Fruit fly (Drosophila melanogaster) whole organism, prepupa: Measurements from ENCODE around the gene Kmn2.
A peak's percentile ranks its signal among the peaks of the same experiment; 100 is the strongest.

Experiments used
- Blimp-1 ChIP-seq: fragments of 200-800 bp; sonication (Bioruptor generic); optimal IDR thresholded peaks from 3 replicates; lab custom pipeline; 2017; ENCODE audit warnings: missing biosample characterization, missing genetic modification characterization, mild to moderate bottlenecking, moderate library complexity, missing genetic modification reagents
- CG10631 ChIP-seq: fragments of 200-800 bp; sonication (Bioruptor generic); optimal IDR thresholded peaks from 2 replicates; lab custom pipeline; 2016; ENCODE audit warnings: missing biosample characterization, missing genetic modification characterization
- CG10669 ChIP-seq: fragments of 200-800 bp; sonication (Bioruptor generic); optimal IDR thresholded peaks from 3 replicates; lab custom pipeline; 2018; ENCODE audit warnings: missing biosample characterization, mild to moderate bottlenecking, missing genetic modification characterization, moderate library complexity
- CG11294 ChIP-seq: fragments of 200-800 bp; sonication (Bioruptor generic); IDR thresholded peaks from 2 replicates; pipeline ENCODE4 v1.3.6; 2022; ENCODE audit warnings: missing biosample characterization, missing genetic modification characterization
- CG11762 ChIP-seq: fragments of 200-800 bp; sonication (Bioruptor generic); optimal IDR thresholded peaks from 3 replicates; lab custom pipeline; 2016; ENCODE audit warnings: missing biosample characterization, missing genetic modification characterization; ENCODE audit not compliant: insufficient read depth
- CG11902 ChIP-seq: fragments of 200-800 bp; sonication (Bioruptor generic); optimal IDR thresholded peaks from 3 replicates; lab custom pipeline; 2016; ENCODE audit warnings: missing biosample characterization, missing genetic modification characterization
- CG15336 ChIP-seq: fragments of 200-800 bp; sonication (Bioruptor generic); IDR thresholded peaks from 2 replicates; pipeline ENCODE4 v1.3.6; 2022; ENCODE audit warnings: missing biosample characterization, missing genetic modification characterization
- CG16779 ChIP-seq: fragments of 200-800 bp; sonication (Bioruptor generic); optimal IDR thresholded peaks from 3 replicates; lab custom pipeline; 2017; ENCODE audit warnings: missing biosample characterization, mild to moderate bottlenecking, missing genetic modification characterization
- CG31627 ChIP-seq: fragments of 200-800 bp; sonication (Bioruptor generic); optimal IDR thresholded peaks from 3 replicates; lab custom pipeline; 2016; ENCODE audit warnings: missing biosample characterization, missing genetic modification characterization
- CG32006 ChIP-seq: fragments of 200-800 bp; sonication (Bioruptor generic); optimal IDR thresholded peaks from 3 replicates; lab custom pipeline; 2017; ENCODE audit warnings: missing biosample characterization, mild to moderate bottlenecking, missing genetic modification characterization
- CG34406 ChIP-seq: fragments of 200-800 bp; sonication (Bioruptor generic); optimal IDR thresholded peaks from 3 replicates; lab custom pipeline; 2016; ENCODE audit warnings: missing biosample characterization, missing genetic modification characterization
- CG3919 ChIP-seq: fragments of 200-800 bp; sonication (Bioruptor generic); optimal IDR thresholded peaks from 3 replicates; lab custom pipeline; 2016; ENCODE audit warnings: missing biosample characterization, missing genetic modification characterization
- CG4318 ChIP-seq: fragments of 200-800 bp; sonication (Bioruptor generic); optimal IDR thresholded peaks from 3 replicates; lab custom pipeline; 2017; ENCODE audit warnings: missing biosample characterization, mild to moderate bottlenecking, missing genetic modification characterization
- CG6163 ChIP-seq: fragments of 200-800 bp; sonication (Bioruptor generic); IDR thresholded peaks from 3 replicates; pipeline ENCODE4 v1.3.6; 2022; ENCODE audit warnings: missing biosample characterization, missing genetic modification characterization
- CG6276 ChIP-seq: fragments of 200-800 bp; sonication (Bioruptor generic); optimal IDR thresholded peaks from 2 replicates; lab custom pipeline; 2017; ENCODE audit warnings: missing biosample characterization, mild to moderate bottlenecking, missing genetic modification characterization
- CG6792 ChIP-seq: fragments of 200-800 bp; sonication (Bioruptor generic); optimal IDR thresholded peaks from 3 replicates; lab custom pipeline; 2016; ENCODE audit warnings: missing biosample characterization, missing genetic modification characterization
- CG6808 ChIP-seq: fragments of 200-800 bp; sonication (Bioruptor generic); optimal IDR thresholded peaks from 3 replicates; lab custom pipeline; 2017; ENCODE audit warnings: missing biosample characterization, missing genetic modification characterization, mild to moderate bottlenecking, moderate library complexity, missing genetic modification reagents
- CG6854 ChIP-seq: fragments of 200-800 bp; sonication (Bioruptor generic); optimal IDR thresholded peaks from 2 replicates; lab custom pipeline; 2017; ENCODE audit warnings: missing biosample characterization, mild to moderate bottlenecking, missing genetic modification characterization
- CG7368 ChIP-seq: fragments of 200-800 bp; sonication (Bioruptor generic); optimal IDR thresholded peaks from 3 replicates; lab custom pipeline; 2016; ENCODE audit warnings: missing biosample characterization, missing genetic modification characterization
- CG9139 ChIP-seq: fragments of 200-800 bp; sonication (Bioruptor generic); optimal IDR thresholded peaks from 3 replicates; lab custom pipeline; 2017; ENCODE audit warnings: missing biosample characterization, mild to moderate bottlenecking, missing genetic modification characterization
- Eip75B ChIP-seq: fragments of 200-800 bp; sonication (Bioruptor generic); optimal IDR thresholded peaks from 3 replicates; lab custom pipeline; 2016; ENCODE audit warnings: missing biosample characterization, missing genetic modification characterization
- Eip93F ChIP-seq: fragments of 200-800 bp; sonication (Bioruptor generic); optimal IDR thresholded peaks from 2 replicates; lab custom pipeline; 2016; ENCODE audit warnings: missing biosample characterization, mild to moderate bottlenecking, missing genetic modification characterization
- Ets21C ChIP-seq: fragments of 200-800 bp; sonication (Bioruptor generic); optimal IDR thresholded peaks from 3 replicates; lab custom pipeline; 2016; ENCODE audit warnings: missing biosample characterization, missing genetic modification characterization
- Gug ChIP-seq: fragments of 200-800 bp; sonication (Bioruptor generic); IDR thresholded peaks from 2 replicates; pipeline ENCODE4 v1.3.6; 2022; ENCODE audit warnings: missing biosample characterization, missing genetic modification characterization
- Hr38 ChIP-seq: sonication (Bioruptor generic); optimal IDR thresholded peaks from 2 replicates; lab custom pipeline; 2016; ENCODE audit warnings: missing biosample characterization, missing genetic modification characterization
- Hr39 ChIP-seq: fragments of 200-800 bp; sonication (Bioruptor generic); optimal IDR thresholded peaks from 2 replicates; lab custom pipeline; 2016; ENCODE audit warnings: missing biosample characterization, missing genetic modification characterization
- Hr4 ChIP-seq: fragments of 200-800 bp; sonication (Bioruptor generic); optimal IDR thresholded peaks from 3 replicates; lab custom pipeline; 2016; ENCODE audit warnings: missing biosample characterization, missing genetic modification characterization
- Lpt ChIP-seq: fragments of 200-800 bp; sonication (Bioruptor generic); optimal IDR thresholded peaks from 3 replicates; lab custom pipeline; 2016; ENCODE audit warnings: missing biosample characterization, missing genetic modification characterization
- Met ChIP-seq: fragments of 200-800 bp; sonication (Bioruptor generic); optimal IDR thresholded peaks from 3 replicates; lab custom pipeline; 2016; ENCODE audit warnings: missing biosample characterization, missing genetic modification characterization
- OdsH ChIP-seq: fragments of 200-800 bp; sonication (Bioruptor generic); optimal IDR thresholded peaks from 3 replicates; lab custom pipeline; 2016; ENCODE audit warnings: missing biosample characterization, missing genetic modification characterization
- Sox14 ChIP-seq: fragments of 200-800 bp; sonication (Bioruptor generic); optimal IDR thresholded peaks from 3 replicates; lab custom pipeline; 2016; ENCODE audit warnings: missing biosample characterization, missing genetic modification characterization
- Sox15 ChIP-seq: fragments of 200-800 bp; sonication (Bioruptor generic); optimal IDR thresholded peaks from 3 replicates; lab custom pipeline; 2016; ENCODE audit warnings: missing biosample characterization, missing genetic modification characterization
- achi ChIP-seq: fragments of 200-800 bp; sonication (Bioruptor generic); optimal IDR thresholded peaks from 3 replicates; lab custom pipeline; 2016; ENCODE audit warnings: missing biosample characterization, missing genetic modification characterization
- acj6 ChIP-seq: fragments of 200-800 bp; sonication (Bioruptor generic); optimal IDR thresholded peaks from 3 replicates; lab custom pipeline; 2016; ENCODE audit warnings: missing biosample characterization, missing genetic modification characterization
- dac ChIP-seq: fragments of 200-800 bp; sonication (Bioruptor generic); optimal IDR thresholded peaks from 2 replicates; lab custom pipeline; 2017; ENCODE audit warnings: missing biosample characterization, mild to moderate bottlenecking, missing genetic modification characterization
- dsx ChIP-seq: fragments of 200-800 bp; optimal IDR thresholded peaks from 3 replicates; lab custom pipeline; 2019; ENCODE audit warnings: missing biosample characterization, mild to moderate bottlenecking, missing genetic modification characterization, moderate library complexity; ENCODE audit not compliant: poor library complexity, severe bottlenecking
- fd59A ChIP-seq: fragments of 200-800 bp; sonication (Bioruptor generic); optimal IDR thresholded peaks from 2 replicates; lab custom pipeline; 2017; ENCODE audit warnings: missing biosample characterization, mild to moderate bottlenecking, missing genetic modification characterization, missing genetic modification reagents
- lz ChIP-seq: fragments of 200-800 bp; sonication (Bioruptor generic); optimal IDR thresholded peaks from 3 replicates; lab custom pipeline; 2016; ENCODE audit warnings: missing biosample characterization, missing genetic modification characterization
- net ChIP-seq: fragments of 200-800 bp; sonication (Bioruptor generic); optimal IDR thresholded peaks from 3 replicates; lab custom pipeline; 2016; ENCODE audit warnings: missing biosample characterization, missing genetic modification characterization
- pdm3 ChIP-seq: fragments of 200-800 bp; sonication (Bioruptor generic); optimal IDR thresholded peaks from 3 replicates; lab custom pipeline; 2016; ENCODE audit warnings: missing biosample characterization, missing genetic modification characterization
- spab ChIP-seq: fragments of 200-800 bp; sonication (Bioruptor generic); optimal IDR thresholded peaks from 2 replicates; lab custom pipeline; 2017; ENCODE audit warnings: missing biosample characterization, mild to moderate bottlenecking, missing genetic modification characterization, missing genetic modification reagents
- ss ChIP-seq, 2 experiments: fragments of 200-800 bp; sonication (Bioruptor generic); optimal IDR thresholded peaks; 2 replicates in 1 of 2; 3 replicates in 1 of 2; lab custom pipeline; 2017 to 2018; ENCODE audit warnings: mild to moderate bottlenecking in 2 of 2, missing biosample characterization in 2 of 2, missing genetic modification characterization in 2 of 2, moderate library complexity in 1 of 2
- svp ChIP-seq: fragments of 200-800 bp; sonication (Bioruptor generic); peaks from one replicate; lab custom pipeline; 2016; ENCODE audit warnings: missing biosample characterization, missing genetic modification characterization
- topi ChIP-seq: fragments of 200-800 bp; sonication (Bioruptor generic); optimal IDR thresholded peaks from 3 replicates; lab custom pipeline; 2016; ENCODE audit warnings: missing biosample characterization, missing genetic modification characterization
- vri ChIP-seq: fragments of 200-800 bp; sonication (Bioruptor generic); optimal IDR thresholded peaks from 3 replicates; lab custom pipeline; 2016; ENCODE audit warnings: missing biosample characterization, mild to moderate bottlenecking, missing genetic modification characterization

The Kmn2 gene

DNA sequence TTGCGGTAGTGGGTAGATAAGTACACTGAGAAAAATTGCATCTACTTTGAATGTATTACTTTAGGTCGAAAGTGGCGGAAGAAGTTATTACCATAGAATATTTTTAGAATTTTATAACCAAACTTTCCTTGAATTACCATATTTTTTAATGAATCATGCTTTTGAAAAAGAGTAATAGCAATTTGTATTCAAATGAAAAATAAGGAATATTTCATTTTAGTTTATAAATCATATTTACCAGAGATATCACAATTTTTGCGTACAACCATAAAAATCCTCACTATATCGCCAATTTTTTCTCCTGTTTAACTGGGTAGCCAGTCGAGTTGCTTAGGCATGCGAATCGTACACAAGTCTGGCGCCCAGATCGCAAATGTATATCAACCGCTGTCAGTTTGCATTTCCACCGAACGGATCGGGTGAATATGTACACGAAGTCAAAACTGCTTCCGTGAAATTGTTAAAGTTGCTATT is 31.4 kb downstream of the Kmn2 start (continued):
- peak; percentile 79 for TF ChIP-seq CG10631 (GFP tag; lab: Kevin White, UChicago)
- TF ChIP-seq CG11902 (GFP tag; lab: Kevin White, UChicago): peak; percentile 30
- peak; percentile 72 for TF ChIP-seq fd59A (GFP tag; lab: Kevin White, UChicago)
- peak; percentile 60 for TF ChIP-seq CG7368
- peak; percentile 82 for TF ChIP-seq OdsH
- TF ChIP-seq CG6854 (GFP tag; lab: Kevin White, UChicago): no peak
- TF ChIP-seq net (GFP tag; lab: Kevin White, UChicago): peak; percentile 73
- peak; percentile 66 for TF ChIP-seq CG9139 (GFP tag; lab: Kevin White, UChicago)
- TF ChIP-seq CG32006 (GFP tag; lab: Kevin White, UChicago): peak; percentile 90
- peak; percentile 58 for TF ChIP-seq dac
- peak; percentile 55 for TF ChIP-seq Met (GFP tag; lab: Kevin White, UChicago)
- peak; percentile 84 for TF ChIP-seq CG6163
- TF ChIP-seq CG15336 (GFP tag; lab: Robert Waterston, UW): peak; percentile 90
- TF ChIP-seq CG31627 (GFP tag; lab: Kevin White, UChicago): peak; percentile 65
- peak; percentile 77 for TF ChIP-seq CG10669 (GFP tag; lab: Kevin White, UChicago)
- TF ChIP-seq CG6808 (GFP tag; lab: Kevin White, UChicago): peak; percentile 83
- TF ChIP-seq topi (GFP tag; lab: Kevin White, UChicago): peak; percentile 78
- TF ChIP-seq CG34406 (GFP tag; lab: Kevin White, UChicago): peak; percentile 58
- TF ChIP-seq Sox14 (GFP tag; lab: Kevin White, UChicago): peak; percentile 74
- TF ChIP-seq Blimp-1: no peak
- TF ChIP-seq dsx: peak; percentile 73

DNA sequence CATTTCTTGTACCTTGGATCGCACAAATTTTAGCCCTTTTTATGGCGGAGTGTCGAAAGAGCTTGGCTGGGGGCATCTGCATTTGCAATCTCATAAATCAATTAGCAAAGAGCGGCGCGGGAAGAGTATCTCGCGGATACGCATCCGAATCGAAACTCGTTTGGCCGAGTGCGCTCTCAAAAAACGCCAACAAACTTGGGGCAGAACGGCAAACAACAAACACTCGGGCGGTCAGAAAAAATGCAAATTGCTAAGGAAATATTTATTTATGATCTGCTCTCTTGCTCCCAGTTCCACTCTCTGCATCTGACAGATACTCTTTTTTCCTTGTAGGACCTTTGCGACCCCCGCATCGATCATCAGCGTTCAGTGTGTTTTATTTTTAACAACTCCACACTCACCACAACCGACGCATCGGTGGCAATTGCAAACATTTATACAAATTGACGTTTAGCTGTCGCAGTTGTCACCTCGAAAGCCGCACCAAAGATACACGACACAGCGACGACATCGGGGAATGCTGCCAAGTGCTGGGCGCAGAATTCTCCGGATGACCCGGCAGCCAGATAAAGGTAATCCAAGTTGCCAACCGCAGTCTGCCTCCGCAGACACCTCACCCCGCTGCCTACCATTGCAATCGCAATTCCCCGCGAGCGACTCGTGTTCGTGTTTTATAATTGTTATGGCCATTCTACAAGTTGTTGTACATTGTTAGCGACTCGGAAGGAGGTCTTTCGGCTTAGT is 32.0 kb downstream of the Kmn2 start:
- TF ChIP-seq fd59A (GFP tag; lab: Kevin White, UChicago) (no peak), Lpt (GFP tag; lab: Kevin White, UChicago) (no peak), Gug (GFP tag; lab: Robert Waterston, UW) (no peak), CG32006 (GFP tag; lab: Kevin White, UChicago) (no peak), dsx (peak; percentile 98), CG11294 (GFP tag; lab: Robert Waterston, UW) (no peak), CG11902 (GFP tag; lab: Kevin White, UChicago) (no peak), Ets21C (GFP tag; lab: Kevin White, UChicago) (no peak), vri (no peak), CG3919 (GFP tag; lab: Kevin White, UChicago) (no peak), CG6792 (GFP tag; lab: Kevin White, UChicago) (no peak), achi (GFP tag; lab: Kevin White, UChicago) (no peak), svp (GFP tag; lab: Kevin White, UChicago) (peak; percentile 95), CG11762 (no peak), Hr4 (GFP tag; lab: Kevin White, UChicago) (no peak), Blimp-1 (no peak), CG16779 (tag; lab: Kevin White, UChicago) (no peak), CG6854 (GFP tag; lab: Kevin White, UChicago) (peak; percentile 20), Met (GFP tag; lab: Kevin White, UChicago) (no peak), topi (GFP tag; lab: Kevin White, UChicago) (no peak)

DNA sequence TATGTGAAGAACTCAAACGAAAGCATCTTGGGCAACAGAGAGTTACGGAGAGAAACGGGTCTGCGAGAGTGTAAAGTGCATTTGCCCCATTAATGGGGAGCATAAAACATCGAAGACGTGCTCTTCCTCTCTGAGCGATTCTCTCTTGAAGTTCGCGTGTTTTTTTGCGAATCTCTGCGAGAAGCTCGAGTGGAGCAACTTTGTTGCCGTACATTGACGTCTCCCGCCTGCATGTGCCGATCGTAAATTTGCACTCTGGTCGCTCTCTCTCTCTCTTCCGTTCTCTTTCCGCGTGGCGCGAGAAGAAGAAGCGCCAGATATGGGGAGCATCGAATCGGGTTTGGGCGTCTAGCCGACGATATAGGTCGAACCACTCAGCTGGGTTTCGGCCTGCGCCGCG is 33.3 kb downstream of the Kmn2 start:
- TF ChIP-seq pdm3 (GFP tag; lab: Kevin White, UChicago) (no peak), CG4318 (GFP tag; lab: Kevin White, UChicago) (no peak), Eip93F (GFP tag; lab: Kevin White, UChicago) (no peak), Hr39 (GFP tag; lab: Kevin White, UChicago) (no peak), CG11294 (GFP tag; lab: Robert Waterston, UW) (no peak), acj6 (no peak), CG6808 (GFP tag; lab: Kevin White, UChicago) (peak; percentile 28), lz (GFP tag; lab: Kevin White, UChicago) (no peak), Blimp-1 (no peak), CG6854 (GFP tag; lab: Kevin White, UChicago) (peak; percentile 83), net (GFP tag; lab: Kevin White, UChicago) (no peak), Sox15 (GFP tag; lab: Kevin White, UChicago) (no peak), Sox14 (GFP tag; lab: Kevin White, UChicago) (no peak), ss (GFP tag; optimal IDR thresholded peaks at IDR 0.05; lab: Kevin White, UChicago) (peak; percentile 51 to 81), CG6276 (GFP tag; lab: Kevin White, UChicago) (no peak), OdsH (no peak), CG6792 (GFP tag; lab: Kevin White, UChicago) (no peak), CG34406 (GFP tag; lab: Kevin White, UChicago) (no peak), Eip75B (GFP tag; lab: Kevin White, UChicago) (no peak), CG16779 (tag; lab: Kevin White, UChicago) (peak; percentile 46), spab (GFP tag; lab: Kevin White, UChicago) (no peak), Hr38 (no peak)
